Worm (Caenorhabditis elegans): Measurements from ENCODE around the gene F59F4.3.

Gene F59F4.3

DNA sequence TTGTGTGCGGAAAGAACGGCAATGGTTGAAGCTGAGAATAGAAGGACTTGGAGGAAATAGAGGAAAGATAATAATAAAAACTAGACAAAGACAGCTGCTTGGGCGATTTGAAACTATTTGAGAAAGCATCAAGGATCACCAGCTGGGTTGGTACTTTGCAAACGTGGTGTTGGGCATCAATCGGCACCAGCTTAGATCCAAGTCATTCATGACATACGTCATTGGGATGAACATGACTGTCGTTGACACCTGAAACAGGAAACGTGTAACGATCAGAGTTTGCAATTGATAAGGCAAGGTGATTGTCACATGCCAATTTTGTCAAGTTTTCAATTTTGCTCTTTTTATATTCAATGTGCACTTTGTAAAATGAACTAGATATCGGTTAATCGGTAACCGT lies 4.9 kb downstream of the F59F4.3 start (continued):
- TF ChIP-seq Y79H2A.3 (GFP tag; conservative IDR thresholded peaks at IDR 0.05) (no peak), T26A5.8 (tag; optimal IDR thresholded peaks at IDR 0.05) (no peak), pha-4 (tag; optimal IDR thresholded peaks at IDR 0.05) (peak; percentile 60), nhr-90 (tag; optimal IDR thresholded peaks at IDR 0.05) (peak; percentile 68), K12H6.12 (tag; optimal IDR thresholded peaks at IDR 0.05) (no peak), B0336.3 (GFP tag; IDR thresholded peaks at IDR 0.05) (peak; percentile 67), mxl-1 (tag; optimal IDR thresholded peaks at IDR 0.05) (no peak), rec-8 (tag; optimal IDR thresholded peaks at IDR 0.05) (no peak), ZK185.1 (tag; optimal IDR thresholded peaks at IDR 0.05; ENCODE audit: poor library complexity, severe bottlenecking) (peak; percentile 38), let-526 (GFP tag; IDR thresholded peaks at IDR 0.05) (no peak), xnd-1 (tag; optimal IDR thresholded peaks at IDR 0.05) (no peak), unc-130 (GFP tag; optimal IDR thresholded peaks at IDR 0.05) (no peak), nhr-120 (GFP tag; IDR thresholded peaks at IDR 0.05) (no peak), ama-1 (optimal IDR thresholded peaks at IDR 0.05) (no peak), ama-1 (GFP tag; optimal IDR thresholded peaks at IDR 0.05) (no peak), snpc-4 (GFP tag; optimal IDR thresholded peaks at IDR 0.05) (no peak), snpc-4 (tag; optimal IDR thresholded peaks at IDR 0.05) (peak in 2 of 4 experiments; percentile 21 to 41), lin-54 (GFP tag; optimal IDR thresholded peaks at IDR 0.05) (no peak), ccch-3 (GFP tag; optimal IDR thresholded peaks at IDR 0.05) (no peak), F37B4.10 (GFP tag; IDR thresholded peaks at IDR 0.05) (no peak), rpc-1 (optimal IDR thresholded peaks at IDR 0.05) (no peak), rpc-1 (tag; optimal IDR thresholded peaks at IDR 0.05) (no peak), bed-1 (GFP tag; IDR thresholded peaks at IDR 0.05) (no peak), snpc-1.3 (tag; optimal IDR thresholded peaks at IDR 0.05; ENCODE audit: insufficient read depth) (no peak), attf-5 (GFP tag; optimal IDR thresholded peaks at IDR 0.05) (no peak), chd-7 (tag; optimal IDR thresholded peaks at IDR 0.05) (peak; percentile 25), ztf-26 (tag; optimal IDR thresholded peaks at IDR 0.05) (no peak), lsy-27 (tag; optimal IDR thresholded peaks at IDR 0.05; ENCODE audit: borderline replicate concordance, insufficient read depth) (no peak), ceh-58 (GFP tag; IDR thresholded peaks at IDR 0.05) (no peak), snpc-1.1 (tag; optimal IDR thresholded peaks at IDR 0.05; ENCODE audit: insufficient read depth) (no peak), ztf-18 (tag; optimal IDR thresholded peaks at IDR 0.05) (no peak), B0019.2 (GFP tag; conservative IDR thresholded peaks at IDR 0.05) (no peak), F33H1.4 (GFP tag; IDR thresholded peaks at IDR 0.05) (no peak), C06A6.2 (GFP tag; conservative IDR thresholded peaks at IDR 0.05) (0 out of 2 replicates have a peak, but pooled peaks have one; percentile 40), bed-2 (GFP tag; IDR thresholded peaks at IDR 0.05) (no peak), F57C9.4 (tag; optimal IDR thresholded peaks at IDR 0.05) (no peak), ztf-3 (GFP tag; optimal IDR thresholded peaks at IDR 0.05) (no peak), snpc-3.4 (tag; optimal IDR thresholded peaks at IDR 0.05) (no peak), B0035.1 (tag; optimal IDR thresholded peaks at IDR 0.05) (no peak), ztf-22 (GFP tag; optimal IDR thresholded peaks at IDR 0.05) (peak; percentile 35), rcor-1 (GFP tag; IDR thresholded peaks at IDR 0.05) (no peak), madf-8 (GFP tag; conservative IDR thresholded peaks at IDR 0.05) (no peak), ceh-100 (GFP tag; IDR thresholded peaks at IDR 0.05) (no peak), dpl-1 (GFP tag; optimal IDR thresholded peaks at IDR 0.05) (no peak), lsl-1 (GFP tag; optimal IDR thresholded peaks at IDR 0.05) (no peak), nfyb-1 (GFP tag; IDR thresholded peaks at IDR 0.05) (peak; percentile 33; the same call in 1 of the 2 replicates), tbx-9 (tag; optimal IDR thresholded peaks at IDR 0.05; ENCODE audit: borderline replicate concordance) (no peak), T07F8.4 (tag; optimal IDR thresholded peaks at IDR 0.05) (no peak), sptf-2 (GFP tag; optimal IDR thresholded peaks at IDR 0.05) (no peak), ets-4 (GFP tag; optimal IDR thresholded peaks at IDR 0.05) (peak; percentile 74)
